Fruit fly (Drosophila melanogaster): ENCODE results near the gene Or2a.

Or2a gene

dm6 chrX:2255035-2255434, 9.0 kb downstream of the Or2a start:
- no peak for TF ChIP-seq gl (tag; optimal IDR thresholded peaks at IDR 0.05)
- no peak for TF ChIP-seq CG15710 (tag; optimal IDR thresholded peaks at IDR 0.05)
- no peak for TF ChIP-seq CG9948 (tag; optimal IDR thresholded peaks at IDR 0.05)
- TF ChIP-seq CG8159 (tag; optimal IDR thresholded peaks at IDR 0.05) = no peak
- TF ChIP-seq CG14655 (GFP tag; optimal IDR thresholded peaks at IDR 0.05) = no peak
- no peak for TF ChIP-seq CG4496 (GFP tag; IDR thresholded peaks at IDR 0.05)
- TF ChIP-seq CG8301 (tag; optimal IDR thresholded peaks at IDR 0.05) = no peak
- peak; percentile 22; the same call in 1 of the 2 replicates for TF ChIP-seq Ets98B (GFP tag; IDR thresholded peaks at IDR 0.05)
- TF ChIP-seq rn (GFP tag; IDR thresholded peaks at IDR 0.05) = no peak
- no peak for TF ChIP-seq Pif1A (GFP tag; optimal IDR thresholded peaks at IDR 0.05)
- TF ChIP-seq CG32121 (GFP tag; IDR thresholded peaks at IDR 0.05) = no peak
- peak; percentile 68 for TF ChIP-seq EcR (GFP tag; optimal IDR thresholded peaks at IDR 0.05)
- TF ChIP-seq CG17806 (tag; optimal IDR thresholded peaks at IDR 0.05) = no peak
- TF ChIP-seq CG34367 (tag; optimal IDR thresholded peaks at IDR 0.05) = no peak
- no peak for TF ChIP-seq CG10348 (GFP tag; IDR thresholded peaks at IDR 0.05)

- TF ChIP-seq D1 (tag; optimal IDR thresholded peaks at IDR 0.05) = no peak
- no peak for TF ChIP-seq CG10348 (GFP tag; IDR thresholded peaks at IDR 0.05)
- TF ChIP-seq Pif1A (GFP tag; optimal IDR thresholded peaks at IDR 0.05) = no peak
- peak; percentile 54; the same call in 2 of the 3 replicates for TF ChIP-seq CG4496 (GFP tag; IDR thresholded peaks at IDR 0.05)
- TF ChIP-seq EcR (GFP tag; optimal IDR thresholded peaks at IDR 0.05) = no peak
- peak; percentile 6 for TF ChIP-seq CG9948 (tag; optimal IDR thresholded peaks at IDR 0.05)
- TF ChIP-seq rn (GFP tag; IDR thresholded peaks at IDR 0.05) = no peak
- TF ChIP-seq Snoo (tag; optimal IDR thresholded peaks at IDR 0.05) = no peak
- TF ChIP-seq CG15710 (tag; optimal IDR thresholded peaks at IDR 0.05) = peak; percentile 19
- TF ChIP-seq CG17806 (tag; optimal IDR thresholded peaks at IDR 0.05) = peak; percentile 25
- TF ChIP-seq CG12605 (GFP tag; IDR thresholded peaks at IDR 0.05) = no peak
- peak; percentile 39 for TF ChIP-seq CG8159 (tag; optimal IDR thresholded peaks at IDR 0.05)
- TF ChIP-seq CG32121 (GFP tag; IDR thresholded peaks at IDR 0.05) = peak; percentile 41; the same call in 1 of the 2 replicates
- TF ChIP-seq fd96Ca (GFP tag; IDR thresholded peaks at IDR 0.05) = peak; percentile 58; the same call in 1 of the 3 replicates
- no peak for TF ChIP-seq Pif1B (GFP tag; optimal IDR thresholded peaks at IDR 0.05)
- no peak for TF ChIP-seq gl (tag; optimal IDR thresholded peaks at IDR 0.05)
- no peak for TF ChIP-seq CG13204 (GFP tag; optimal IDR thresholded peaks at IDR 0.05)
- no peak for TF ChIP-seq CG14655 (GFP tag; optimal IDR thresholded peaks at IDR 0.05)
- no peak for TF ChIP-seq CG34367 (tag; optimal IDR thresholded peaks at IDR 0.05)
- peak; percentile 27 for TF ChIP-seq CG8301 (tag; optimal IDR thresholded peaks at IDR 0.05)
- TF ChIP-seq Ets98B (GFP tag; IDR thresholded peaks at IDR 0.05) = no peak
Measured at dm6 chrX:2258602-2259233, 12.7 kb downstream of the Or2a start.

- TF ChIP-seq EcR (GFP tag; optimal IDR thresholded peaks at IDR 0.05) = no peak
- no peak for TF ChIP-seq fd96Ca (GFP tag; IDR thresholded peaks at IDR 0.05)
- TF ChIP-seq CG12605 (GFP tag; IDR thresholded peaks at IDR 0.05) = no peak
Measured at dm6 chrX:2259763-2260162, 13.7 kb downstream of the Or2a start, which contains the start of gene CG3078. Gene CG3078 (minus strand): TSS chrX:2259863.

dm6 chrX:2262511-2262910, 16.5 kb downstream of the Or2a start, which contains the start of the genes temp and CG3071:
Gene temp (minus strand): TSS chrX:2262515.
Gene CG3071 (plus strand): TSS chrX:2262837.
- TF ChIP-seq fd96Ca (GFP tag; IDR thresholded peaks at IDR 0.05) (no peak), Pif1A (GFP tag; optimal IDR thresholded peaks at IDR 0.05) (peak; percentile 26), CG8301 (tag; optimal IDR thresholded peaks at IDR 0.05) (peak; percentile 10), Snoo (tag; optimal IDR thresholded peaks at IDR 0.05) (peak; percentile 21), EcR (GFP tag; optimal IDR thresholded peaks at IDR 0.05) (no peak), CG15710 (tag; optimal IDR thresholded peaks at IDR 0.05) (peak; percentile 56), CG9948 (tag; optimal IDR thresholded peaks at IDR 0.05) (peak; percentile 28), CG17806 (tag; optimal IDR thresholded peaks at IDR 0.05) (peak; percentile 12), CG8159 (tag; optimal IDR thresholded peaks at IDR 0.05) (peak; percentile 53)

- TF ChIP-seq CG32121 (GFP tag; IDR thresholded peaks at IDR 0.05) (peak; percentile 64), CG8159 (tag; optimal IDR thresholded peaks at IDR 0.05) (peak; percentile 53), CG12605 (GFP tag; IDR thresholded peaks at IDR 0.05) (no peak), CG10348 (GFP tag; IDR thresholded peaks at IDR 0.05) (no peak), CG34367 (tag; optimal IDR thresholded peaks at IDR 0.05) (no peak), gl (tag; optimal IDR thresholded peaks at IDR 0.05) (no peak), Pif1B (GFP tag; optimal IDR thresholded peaks at IDR 0.05) (no peak), CG17806 (tag; optimal IDR thresholded peaks at IDR 0.05) (peak; percentile 24), CG9948 (tag; optimal IDR thresholded peaks at IDR 0.05) (peak; percentile 14), Snoo (tag; optimal IDR thresholded peaks at IDR 0.05) (peak; percentile 22), CG8301 (tag; optimal IDR thresholded peaks at IDR 0.05) (peak; percentile 28), D1 (tag; optimal IDR thresholded peaks at IDR 0.05) (no peak), EcR (GFP tag; optimal IDR thresholded peaks at IDR 0.05) (no peak), rn (GFP tag; IDR thresholded peaks at IDR 0.05) (peak; percentile 29; the same call in 1 of the 2 replicates), CG14655 (GFP tag; optimal IDR thresholded peaks at IDR 0.05) (no peak), Ets98B (GFP tag; IDR thresholded peaks at IDR 0.05) (peak; percentile 50), CG15710 (tag; optimal IDR thresholded peaks at IDR 0.05) (peak; percentile 47), Pif1A (GFP tag; optimal IDR thresholded peaks at IDR 0.05) (peak; percentile 34), fd96Ca (GFP tag; IDR thresholded peaks at IDR 0.05) (peak; percentile 64; the same call in 2 of the 3 replicates), CG13204 (GFP tag; optimal IDR thresholded peaks at IDR 0.05) (no peak), CG4496 (GFP tag; IDR thresholded peaks at IDR 0.05) (peak; percentile 49; the same call in 2 of the 3 replicates)
Measured at dm6 chrX:2269822-2270556, 24.0 kb downstream of the Or2a start.
